Worm (Caenorhabditis elegans): ENCODE results near the gene Y38F2AR.3.

Gene Y38F2AR.3

ce11 chrIV:2389745-2390144, 5.9 kb downstream of the Y38F2AR.3 start:
- TF ChIP-seq eor-1 (tag; optimal IDR thresholded peaks at IDR 0.05) (no peak), ceh-28 (tag; optimal IDR thresholded peaks at IDR 0.05) (no peak), egl-5 (tag; optimal IDR thresholded peaks at IDR 0.05) (no peak), tbx-2 (tag; optimal IDR thresholded peaks at IDR 0.05) (no peak), nhr-76 (tag; optimal IDR thresholded peaks at IDR 0.05) (no peak), nhr-12 (tag; optimal IDR thresholded peaks at IDR 0.05) (no peak), ZK546.5 (tag; optimal IDR thresholded peaks at IDR 0.05) (no peak)

DNA sequence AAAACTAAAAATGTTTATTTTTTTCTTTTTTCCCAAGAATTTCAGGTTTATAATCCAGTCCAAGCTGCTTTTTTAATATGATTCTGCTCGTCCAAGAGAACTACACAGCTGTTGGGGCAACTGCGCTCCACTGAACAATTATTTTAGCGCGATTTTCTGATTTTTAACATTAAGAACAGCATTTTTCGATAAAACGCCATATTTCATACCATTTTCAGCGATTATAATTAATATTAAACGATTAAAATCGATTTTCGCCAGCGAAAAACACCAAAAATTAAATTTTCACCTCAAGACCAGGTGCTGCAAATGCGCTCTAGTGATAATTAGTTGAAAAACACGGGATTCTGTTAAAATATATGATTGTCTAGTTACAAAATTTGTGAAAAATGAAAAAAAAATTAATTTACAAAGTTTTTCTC, 6.4 kb downstream of the Y38F2AR.3 start:
- no peak for TF ChIP-seq pqm-1 (tag; optimal IDR thresholded peaks at IDR 0.05)
- TF ChIP-seq ceh-28 (tag; optimal IDR thresholded peaks at IDR 0.05) = peak; percentile 42
- peak; percentile 45 for TF ChIP-seq aly-2 (tag; optimal IDR thresholded peaks at IDR 0.05)
- TF ChIP-seq nhr-76 (tag; optimal IDR thresholded peaks at IDR 0.05) = no peak
- no peak for TF ChIP-seq skn-1 (tag; optimal IDR thresholded peaks at IDR 0.05)
- peak; percentile 37 for TF ChIP-seq nhr-23 (tag; optimal IDR thresholded peaks at IDR 0.05)
- no peak for TF ChIP-seq nhr-67 (tag; optimal IDR thresholded peaks at IDR 0.05)
- no peak for TF ChIP-seq ceh-9 (tag; optimal IDR thresholded peaks at IDR 0.05)
- no peak for TF ChIP-seq R02D3.7 (tag; optimal IDR thresholded peaks at IDR 0.05)
- no peak for TF ChIP-seq nhr-28 (tag; optimal IDR thresholded peaks at IDR 0.05)
- no peak for TF ChIP-seq ceh-82 (tag; optimal IDR thresholded peaks at IDR 0.05)
- TF ChIP-seq ceh-16 (tag; optimal IDR thresholded peaks at IDR 0.05) = no peak
- TF ChIP-seq mml-1 (tag; optimal IDR thresholded peaks at IDR 0.05) = no peak
- no peak for TF ChIP-seq eor-1 (tag; optimal IDR thresholded peaks at IDR 0.05)
- TF ChIP-seq ZK546.5 (tag; optimal IDR thresholded peaks at IDR 0.05) = no peak
- peak; percentile 51 for TF ChIP-seq ama-1 (optimal IDR thresholded peaks at IDR 0.05)
- TF ChIP-seq lin-15B (tag; optimal IDR thresholded peaks at IDR 0.05) = peak; percentile 5
- TF ChIP-seq fos-1 (tag; optimal IDR thresholded peaks at IDR 0.05) = no peak
- TF ChIP-seq nfya-1 (tag; optimal IDR thresholded peaks at IDR 0.05; ENCODE audit: insufficient read depth) = peak; percentile 41
- TF ChIP-seq nhr-43 (tag; optimal IDR thresholded peaks at IDR 0.05; ENCODE audit: poor library complexity, severe bottlenecking) = peak; percentile 44
- TF ChIP-seq lin-39 (tag; optimal IDR thresholded peaks at IDR 0.05) = no peak
- no peak for TF ChIP-seq mdl-1 (tag; optimal IDR thresholded peaks at IDR 0.05)
- no peak for TF ChIP-seq elt-1 (tag; optimal IDR thresholded peaks at IDR 0.05)
- TF ChIP-seq nhr-11 (tag; optimal IDR thresholded peaks at IDR 0.05) = no peak
- no peak for TF ChIP-seq nhr-237 (tag; optimal IDR thresholded peaks at IDR 0.05)
- no peak for TF ChIP-seq nhr-12 (tag; optimal IDR thresholded peaks at IDR 0.05)
- no peak for TF ChIP-seq sea-2 (GFP tag; optimal IDR thresholded peaks at IDR 0.05)
- no peak for TF ChIP-seq egl-5 (tag; optimal IDR thresholded peaks at IDR 0.05)
- no peak for TF ChIP-seq zag-1 (tag; optimal IDR thresholded peaks at IDR 0.05)
- no peak for TF ChIP-seq nhr-25 (tag; optimal IDR thresholded peaks at IDR 0.05)
- TF ChIP-seq hmg-11 (tag; optimal IDR thresholded peaks at IDR 0.05) = peak; percentile 31
- no peak for TF ChIP-seq daf-12 (tag; optimal IDR thresholded peaks at IDR 0.05)
- no peak for TF ChIP-seq jun-1 (tag; optimal IDR thresholded peaks at IDR 0.05)
- no peak for TF ChIP-seq ztf-4 (tag; optimal IDR thresholded peaks at IDR 0.05)
- TF ChIP-seq nhr-77 (tag; optimal IDR thresholded peaks at IDR 0.05) = peak; percentile 18
- no peak for TF ChIP-seq ztf-11 (tag; optimal IDR thresholded peaks at IDR 0.05)
- peak; percentile 35 for TF ChIP-seq lsy-12 (tag; optimal IDR thresholded peaks at IDR 0.05)
- no peak for TF ChIP-seq egl-27 (tag; optimal IDR thresholded peaks at IDR 0.05)
- TF ChIP-seq fkh-10 (GFP tag; optimal IDR thresholded peaks at IDR 0.05) = no peak
- no peak for TF ChIP-seq snpc-4 (tag; optimal IDR thresholded peaks at IDR 0.05)
- peak; percentile 53 for TF ChIP-seq pha-4 (tag; optimal IDR thresholded peaks at IDR 0.05)
- TF ChIP-seq elt-3 (tag; optimal IDR thresholded peaks at IDR 0.05) = no peak
- TF ChIP-seq elt-2 (tag; optimal IDR thresholded peaks at IDR 0.05) = peak; percentile 31
- no peak for TF ChIP-seq tbx-2 (tag; optimal IDR thresholded peaks at IDR 0.05)
- TF ChIP-seq unc-62 (GFP tag; optimal IDR thresholded peaks at IDR 0.05) = no peak
- no peak for TF ChIP-seq unc-39 (tag; optimal IDR thresholded peaks at IDR 0.05)
- no peak for TF ChIP-seq fkh-2 (tag; optimal IDR thresholded peaks at IDR 0.05)

All from whole organism, L3 larva.